1 fruit fly cellular context compared by ENCODE assay signal in the genomic region with DNA sequence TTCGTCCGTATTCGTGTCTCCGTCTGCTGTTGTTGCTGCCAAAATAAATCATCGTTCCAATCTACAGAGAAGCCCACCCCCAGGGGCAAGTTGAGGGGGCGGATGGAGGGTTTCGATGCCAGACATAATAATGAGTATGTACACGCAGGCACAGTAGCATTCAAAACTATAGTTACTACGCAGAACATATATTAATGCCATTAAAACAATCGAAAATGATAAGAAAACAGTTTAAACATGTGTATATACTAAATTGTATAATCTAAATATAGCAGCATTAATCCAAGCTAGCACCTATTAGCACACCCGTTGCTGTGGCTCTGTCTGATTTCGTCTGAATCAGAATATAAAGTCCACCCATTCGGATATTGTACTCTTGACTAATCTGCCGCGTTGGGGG.
TF ChIP-seq lines count a peak whose summit lies in the region.

No protein-coding gene starts in this region.

TF ChIP-seq in whole organism, embryonic, 481 proteins besides CTCF, POLR2A, EP300 and RAD21 (continued from another document and continues in another):
- TF ChIP-seq CG10147 (GFP tag; optimal IDR thresholded peaks at IDR 0.05; lab: Kevin White, UChicago) (peak; percentile 68), CG31365 (tag; optimal IDR thresholded peaks at IDR 0.05; lab: Kevin White, UChicago) (peak; percentile 64), CG30020 (tag; optimal IDR thresholded peaks at IDR 0.05; lab: Kevin White, UChicago) (no peak), ind (GFP tag; optimal IDR thresholded peaks at IDR 0.05; lab: Kevin White, UChicago) (peak; percentile 78), CG8089 (GFP tag; optimal IDR thresholded peaks at IDR 0.05; lab: Kevin White, UChicago) (no peak), CG7271 (tag; optimal IDR thresholded peaks at IDR 0.05; lab: Kevin White, UChicago) (no peak), scrt (GFP tag; optimal IDR thresholded peaks at IDR 0.05; lab: Kevin White, UChicago) (peak; percentile 67), Optix (GFP tag; IDR thresholded peaks at IDR 0.05; lab: Robert Waterston, UW) (peak; percentile 50; the same call in 1 of the 3 replicates), oc (tag; optimal IDR thresholded peaks at IDR 0.05; lab: Kevin White, UChicago) (peak; percentile 62), fd3F (GFP tag; optimal IDR thresholded peaks at IDR 0.05; lab: Kevin White, UChicago) (peak; percentile 71), Sry-β (GFP tag; optimal IDR thresholded peaks at IDR 0.05; lab: Kevin White, UChicago) (no peak), shn (GFP tag; optimal IDR thresholded peaks at IDR 0.05; lab: Kevin White, UChicago) (peak; percentile 26), CG7963 (GFP tag; IDR thresholded peaks at IDR 0.05; lab: Robert Waterston, UW; ENCODE audit: partially characterized antibody) (no peak), Nf-YC (tag; optimal IDR thresholded peaks at IDR 0.05; lab: Kevin White, UChicago) (peak; percentile 42), CG6791 (GFP tag; IDR thresholded peaks at IDR 0.05; lab: Robert Waterston, UW; ENCODE audit: partially characterized antibody) (no peak), kay (GFP tag; optimal IDR thresholded peaks at IDR 0.05; lab: Kevin White, UChicago) (peak; percentile 72), Scr (GFP tag; IDR thresholded peaks at IDR 0.05; lab: Robert Waterston, UW; ENCODE audit: partially characterized antibody) (no peak), CG15269 (tag; optimal IDR thresholded peaks at IDR 0.05; lab: Kevin White, UChicago) (peak; percentile 84), CG1024 (GFP tag; IDR thresholded peaks at IDR 0.05; lab: Robert Waterston, UW) (peak; percentile 30; the same call in 1 of the 2 replicates), gcm (GFP tag; optimal IDR thresholded peaks at IDR 0.05; lab: Kevin White, UChicago) (peak; percentile 22), slou (GFP tag; optimal IDR thresholded peaks at IDR 0.05; lab: Kevin White, UChicago) (peak; percentile 43), D (optimal IDR thresholded peaks at IDR 0.05; lab: Kevin White, UChicago) (no peak), D (GFP tag; optimal IDR thresholded peaks at IDR 0.05; lab: Kevin White, UChicago) (peak; percentile 47), al (GFP tag; IDR thresholded peaks at IDR 0.05; lab: Robert Waterston, UW) (peak; percentile 73), CG11696 (GFP tag; IDR thresholded peaks at IDR 0.05; lab: Robert Waterston, UW) (peak; percentile 95), Oaz (GFP tag; IDR thresholded peaks at IDR 0.05; lab: Robert Waterston, UW) (peak; percentile 46; the same call in 1 of the 2 replicates), zfh1 (GFP tag; IDR thresholded peaks at IDR 0.05; lab: Robert Waterston, UW) (peak; percentile 81), CG3407 (GFP tag; optimal IDR thresholded peaks at IDR 0.05; lab: Kevin White, UChicago) (peak; percentile 12), CG12942 (GFP tag; optimal IDR thresholded peaks at IDR 0.05; lab: Kevin White, UChicago) (peak; percentile 41), CG12659 (GFP tag; optimal IDR thresholded peaks at IDR 0.05; lab: Kevin White, UChicago) (peak; percentile 66), CG5245 (GFP tag; optimal IDR thresholded peaks at IDR 0.05; lab: Kevin White, UChicago) (peak; percentile 15), Hr78 (GFP tag; optimal IDR thresholded peaks at IDR 0.05; lab: Kevin White, UChicago) (no peak), CG6254 (GFP tag; optimal IDR thresholded peaks at IDR 0.05; lab: Kevin White, UChicago) (no peak), sima (GFP tag; optimal IDR thresholded peaks at IDR 0.05; lab: Kevin White, UChicago) (no peak), CG12219 (GFP tag; optimal IDR thresholded peaks at IDR 0.05; lab: Kevin White, UChicago) (peak; percentile 71), tio (GFP tag; optimal IDR thresholded peaks at IDR 0.05; lab: Kevin White, UChicago) (peak; percentile 62), MBD-R2 (GFP tag; IDR thresholded peaks at IDR 0.05; lab: Robert Waterston, UW) (peak; percentile 73; the same call in 1 of the 2 replicates), tup (GFP tag; optimal IDR thresholded peaks at IDR 0.05; lab: Kevin White, UChicago) (peak; percentile 36), HLHmδ (GFP tag; optimal IDR thresholded peaks at IDR 0.05; lab: Kevin White, UChicago) (no peak), crp (GFP tag; optimal IDR thresholded peaks at IDR 0.05; lab: Kevin White, UChicago) (no peak), sens (GFP tag; lab: Kevin White, UChicago) (peak; percentile 95), Fer1 (GFP tag; optimal IDR thresholded peaks at IDR 0.05; lab: Kevin White, UChicago) (peak; percentile 82), repo (GFP tag; optimal IDR thresholded peaks at IDR 0.05; lab: Kevin White, UChicago) (no peak), Hmr (GFP tag; optimal IDR thresholded peaks at IDR 0.05; lab: Kevin White, UChicago) (peak; percentile 82), eve (GFP tag; optimal IDR thresholded peaks at IDR 0.05; lab: Kevin White, UChicago) (peak in 1 of 2 experiments; percentile 89), Pdp1 (GFP tag; optimal IDR thresholded peaks at IDR 0.05; lab: Kevin White, UChicago) (peak; percentile 65 to 80), bsh (GFP tag; optimal IDR thresholded peaks at IDR 0.05; lab: Kevin White, UChicago) (peak; percentile 22 to 66), vnd (GFP tag; IDR thresholded peaks at IDR 0.05; lab: Robert Waterston, UW; ENCODE audit: partially characterized antibody) (no peak), sd (tag; optimal IDR thresholded peaks at IDR 0.05; lab: Kevin White, UChicago) (peak; percentile 23), z (GFP tag; IDR thresholded peaks at IDR 0.05; lab: Robert Waterston, UW) (no peak), CG17359 (tag; optimal IDR thresholded peaks at IDR 0.05; lab: Kevin White, UChicago) (peak; percentile 74), yki (optimal IDR thresholded peaks at IDR 0.05; lab: Kevin White, UChicago) (no peak), Stat92E (GFP tag; optimal IDR thresholded peaks at IDR 0.05; lab: Kevin White, UChicago) (no peak), usp (GFP tag; optimal IDR thresholded peaks at IDR 0.05; lab: Kevin White, UChicago) (no peak), Dfd (GFP tag; optimal IDR thresholded peaks at IDR 0.05; lab: Kevin White, UChicago) (no peak), CG18764 (GFP tag; optimal IDR thresholded peaks at IDR 0.05; lab: Kevin White, UChicago) (peak; percentile 43), CG4424 (GFP tag; optimal IDR thresholded peaks at IDR 0.05; lab: Kevin White, UChicago) (peak; percentile 56), zf30C (GFP tag; optimal IDR thresholded peaks at IDR 0.05; lab: Kevin White, UChicago) (no peak), HLH3B (GFP tag; IDR thresholded peaks at IDR 0.05; lab: Robert Waterston, UW) (peak; percentile 75), Eip74EF (GFP tag; optimal IDR thresholded peaks at IDR 0.05; lab: Kevin White, UChicago) (peak in 1 of 2 experiments; percentile 54), Vsx1 (GFP tag; optimal IDR thresholded peaks at IDR 0.05; lab: Kevin White, UChicago) (peak; percentile 43), HmgD (GFP tag; optimal IDR thresholded peaks at IDR 0.05; lab: Kevin White, UChicago) (no peak), CG11085 (GFP tag; IDR thresholded peaks at IDR 0.05; lab: Robert Waterston, UW) (peak; percentile 73), HLH54F (GFP tag; optimal IDR thresholded peaks at IDR 0.05; lab: Kevin White, UChicago) (peak; percentile 61), unpg (GFP tag; optimal IDR thresholded peaks at IDR 0.05; lab: Kevin White, UChicago) (peak; percentile 82), sqz (GFP tag; optimal IDR thresholded peaks at IDR 0.05; lab: Kevin White, UChicago) (peak; percentile 16), CG1233 (GFP tag; optimal IDR thresholded peaks at IDR 0.05; lab: Kevin White, UChicago) (peak; percentile 53), Fer2 (tag; optimal IDR thresholded peaks at IDR 0.05; lab: Kevin White, UChicago) (peak; percentile 17), croc (GFP tag; conservative IDR thresholded peaks at IDR 0.05; lab: Robert Waterston, UW) (0 out of 3 replicates have a peak, but pooled peaks have one; percentile 41), Ptx1 (GFP tag; IDR thresholded peaks at IDR 0.05; lab: Robert Waterston, UW) (peak; percentile 82), Poxn (GFP tag; IDR thresholded peaks at IDR 0.05; lab: Robert Waterston, UW) (peak; percentile 58; the same call in 1 of the 2 replicates), CG32532 (GFP tag; IDR thresholded peaks at IDR 0.05; lab: Robert Waterston, UW) (peak; percentile 91), CG10431 (GFP tag; optimal IDR thresholded peaks at IDR 0.05; lab: Kevin White, UChicago) (no peak), Drgx (GFP tag; IDR thresholded peaks at IDR 0.05; lab: Robert Waterston, UW) (peak; percentile 76), CG15011 (GFP tag; optimal IDR thresholded peaks at IDR 0.05; lab: Kevin White, UChicago) (peak; percentile 46), CG8478 (optimal IDR thresholded peaks at IDR 0.05; lab: Kevin White, UChicago) (no peak), CG5953 (GFP tag; IDR thresholded peaks at IDR 0.05; lab: Robert Waterston, UW) (peak; percentile 52; the same call in 1 of the 2 replicates), grau (tag; optimal IDR thresholded peaks at IDR 0.05; lab: Kevin White, UChicago) (peak; percentile 79), Bteb2 (GFP tag; optimal IDR thresholded peaks at IDR 0.05; lab: Kevin White, UChicago) (peak; percentile 55), salm (tag; optimal IDR thresholded peaks at IDR 0.05; lab: Kevin White, UChicago) (peak; percentile 59), gt (GFP tag; IDR thresholded peaks at IDR 0.05; lab: Robert Waterston, UW) (no peak), Rfx (GFP tag; IDR thresholded peaks at IDR 0.05; lab: Robert Waterston, UW) (peak; percentile 91), CG4820 (GFP tag; optimal IDR thresholded peaks at IDR 0.05; lab: Kevin White, UChicago) (peak; percentile 52), mirr (GFP tag; optimal IDR thresholded peaks at IDR 0.05; lab: Kevin White, UChicago) (peak; percentile 71), insv (GFP tag; optimal IDR thresholded peaks at IDR 0.05; lab: Kevin White, UChicago) (no peak), mld (GFP tag; IDR thresholded peaks at IDR 0.05; lab: Robert Waterston, UW; ENCODE audit: partially characterized antibody) (no peak), lov (optimal IDR thresholded peaks at IDR 0.05; lab: Kevin White, UChicago) (no peak), lov (GFP tag; IDR thresholded peaks at IDR 0.05; lab: Robert Waterston, UW) (peak; percentile 70; the same call in 1 of the 3 replicates), tx (GFP tag; optimal IDR thresholded peaks at IDR 0.05; lab: Kevin White, UChicago) (peak; percentile 14), ara (GFP tag; IDR thresholded peaks at IDR 0.05; lab: Robert Waterston, UW) (peak; percentile 76), CG11398 (GFP tag; optimal IDR thresholded peaks at IDR 0.05; lab: Kevin White, UChicago) (peak; percentile 15), tap (tag; optimal IDR thresholded peaks at IDR 0.05; lab: Kevin White, UChicago) (peak; percentile 75), CG8359 (GFP tag; optimal IDR thresholded peaks at IDR 0.05; lab: Kevin White, UChicago; ENCODE audit: borderline replicate concordance) (no peak), pros (GFP tag; optimal IDR thresholded peaks at IDR 0.05; lab: Kevin White, UChicago) (no peak), Opbp (GFP tag; IDR thresholded peaks at IDR 0.05; lab: Robert Waterston, UW; ENCODE audit: partially characterized antibody) (no peak), crol (GFP tag; IDR thresholded peaks at IDR 0.05; lab: Robert Waterston, UW) (peak; percentile 65), ap (GFP tag; IDR thresholded peaks at IDR 0.05; lab: Robert Waterston, UW) (peak; percentile 52), CG10274 (GFP tag; optimal IDR thresholded peaks at IDR 0.05; lab: Kevin White, UChicago) (peak; percentile 36), Hmx (GFP tag; optimal IDR thresholded peaks at IDR 0.05; lab: Kevin White, UChicago) (peak; percentile 15), CG10209 (GFP tag; optimal IDR thresholded peaks at IDR 0.05; lab: Kevin White, UChicago) (peak; percentile 66), CG11695 (GFP tag; IDR thresholded peaks at IDR 0.05; lab: Robert Waterston, UW) (peak; percentile 87), H15 (GFP tag; IDR thresholded peaks at IDR 0.05; lab: Robert Waterston, UW) (peak; percentile 64; the same call in 2 of the 3 replicates), CG9876 (GFP tag; optimal IDR thresholded peaks at IDR 0.05; lab: Kevin White, UChicago) (no peak), amos (GFP tag; IDR thresholded peaks at IDR 0.05; lab: Robert Waterston, UW; ENCODE audit: partially characterized antibody) (no peak), CG11456 (GFP tag; IDR thresholded peaks at IDR 0.05; lab: Robert Waterston, UW) (peak; percentile 81), sens-2 (GFP tag; IDR thresholded peaks at IDR 0.05; lab: Robert Waterston, UW) (0 out of 2 replicates have a peak, but pooled peaks have one; percentile 51), CG8765 (GFP tag; IDR thresholded peaks at IDR 0.05; lab: Robert Waterston, UW) (no peak), Nf-YA (GFP tag; IDR thresholded peaks at IDR 0.05; lab: Robert Waterston, UW) (peak; percentile 39; the same call in 1 of the 2 replicates), Hand (GFP tag; optimal IDR thresholded peaks at IDR 0.05; lab: Kevin White, UChicago) (peak; percentile 77), schlank (tag; optimal IDR thresholded peaks at IDR 0.05; lab: Kevin White, UChicago) (peak; percentile 71), ash1 (GFP tag; optimal IDR thresholded peaks at IDR 0.05; lab: Kevin White, UChicago) (no peak), CG15479 (GFP tag; optimal IDR thresholded peaks at IDR 0.05; lab: Kevin White, UChicago) (no peak), luna (GFP tag; optimal IDR thresholded peaks at IDR 0.05; lab: Kevin White, UChicago) (no peak), ab (GFP tag; optimal IDR thresholded peaks at IDR 0.05; lab: Kevin White, UChicago) (no peak), Dip2 (GFP tag; IDR thresholded peaks at IDR 0.05; lab: Robert Waterston, UW) (0 out of 2 replicates have a peak, but pooled peaks have one; percentile 15), HLH4C (GFP tag; IDR thresholded peaks at IDR 0.05; lab: Robert Waterston, UW; ENCODE audit: partially characterized antibody) (no peak), kni (GFP tag; optimal IDR thresholded peaks at IDR 0.05; lab: Kevin White, UChicago) (no peak), CHES-1-like (GFP tag; optimal IDR thresholded peaks at IDR 0.05; lab: Kevin White, UChicago) (peak; percentile 14), CG32767 (GFP tag; IDR thresholded peaks at IDR 0.05; lab: Robert Waterston, UW) (peak; percentile 83), ATbp (GFP tag; optimal IDR thresholded peaks at IDR 0.05; lab: Kevin White, UChicago) (peak; percentile 76), CG34376 (GFP tag; optimal IDR thresholded peaks at IDR 0.05; lab: Kevin White, UChicago) (peak; percentile 73), CG15514 (GFP tag; optimal IDR thresholded peaks at IDR 0.05; lab: Kevin White, UChicago) (peak; percentile 70), CG4707 (GFP tag; optimal IDR thresholded peaks at IDR 0.05; lab: Kevin White, UChicago) (peak; percentile 13), CG3065 (GFP tag; optimal IDR thresholded peaks at IDR 0.05; lab: Kevin White, UChicago) (peak; percentile 32), en (GFP tag; optimal IDR thresholded peaks at IDR 0.05; lab: Kevin White, UChicago) (no peak)
